Fruit fly (Drosophila melanogaster) whole organism, embryonic: ENCODE results near the gene Nup98-96.

ENCODE experiments used
- Blimp-1 ChIP-seq: fragments of 200-800 bp; sonication (Bioruptor generic); optimal IDR thresholded peaks from 3 replicates; lab custom pipeline; 2018; ENCODE audit warnings: missing biosample characterization, missing genetic modification characterization, mild to moderate bottlenecking, moderate library complexity, missing genetic modification reagents
- CG10979 ChIP-seq: fragments of 200-800 bp; sonication (Bioruptor generic); optimal IDR thresholded peaks from 2 replicates; lab custom pipeline; 2018; ENCODE audit warnings: missing biosample characterization, mild to moderate bottlenecking, missing genetic modification characterization, moderate library complexity
- CG11398 ChIP-seq: fragments of 200-800 bp; sonication (Bioruptor generic); optimal IDR thresholded peaks from 2 replicates; lab custom pipeline; 2016; ENCODE audit warnings: missing biosample characterization, missing genetic modification characterization
- CG11695 ChIP-seq: fragments of 200-800 bp; sonication (Bioruptor generic); IDR thresholded peaks from 3 replicates; pipeline ENCODE4 v1.3.6; 2022; ENCODE audit warnings: missing biosample characterization, missing genetic modification characterization
- CG12155 ChIP-seq: fragments of 200-800 bp; sonication (Bioruptor generic); optimal IDR thresholded peaks from 3 replicates; lab custom pipeline; 2016; ENCODE audit warnings: missing biosample characterization, missing genetic modification characterization
- CG12391 ChIP-seq: fragments of 200-800 bp; sonication (Bioruptor generic); optimal IDR thresholded peaks from 3 replicates; lab custom pipeline; 2018; ENCODE audit warnings: missing biosample characterization, mild to moderate bottlenecking, missing genetic modification characterization, moderate library complexity
- CG12659 ChIP-seq: fragments of 200-800 bp; sonication (Bioruptor generic); optimal IDR thresholded peaks from 3 replicates; lab custom pipeline; 2017; ENCODE audit warnings: mild to moderate bottlenecking, missing biosample characterization, missing genetic modification reagents, missing genetic modification characterization
- CG13624 ChIP-seq: fragments of 200-800 bp; sonication (Bioruptor generic); optimal IDR thresholded peaks from 2 replicates; lab custom pipeline; 2016; ENCODE audit warnings: missing biosample characterization, missing genetic modification characterization
- CG14667 ChIP-seq: fragments of 200-800 bp; sonication (Bioruptor generic); IDR thresholded peaks from 2 replicates; pipeline ENCODE4 v1.3.6; 2022; ENCODE audit warnings: missing biosample characterization, missing genetic modification characterization
- CG1529 ChIP-seq: fragments of 200-800 bp; sonication (Bioruptor generic); optimal IDR thresholded peaks from 3 replicates; lab custom pipeline; 2018; ENCODE audit warnings: missing biosample characterization, missing genetic modification characterization
- CG1603 ChIP-seq: fragments of 200-800 bp; sonication (Bioruptor generic); optimal IDR thresholded peaks from 2 replicates; lab custom pipeline; 2019; ENCODE audit warnings: missing biosample characterization, mild to moderate bottlenecking, missing genetic modification characterization, moderate library complexity
- CG18599 ChIP-seq: fragments of 200-800 bp; sonication (Bioruptor generic); optimal IDR thresholded peaks from 3 replicates; lab custom pipeline; 2017; ENCODE audit warnings: missing biosample characterization, missing genetic modification characterization, mild to moderate bottlenecking, moderate library complexity, missing genetic modification reagents
- CG2120 ChIP-seq: fragments of 200-800 bp; sonication (Bioruptor generic); optimal IDR thresholded peaks from 3 replicates; lab custom pipeline; 2016; ENCODE audit warnings: missing biosample characterization, missing genetic modification characterization
- CG2875 ChIP-seq: fragments of 200-800 bp; sonication (Bioruptor generic); optimal IDR thresholded peaks from 2 replicates; lab custom pipeline; 2017; ENCODE audit warnings: missing biosample characterization, mild to moderate bottlenecking, missing genetic modification characterization, missing genetic modification reagents
- CG31224 ChIP-seq: fragments of 200-800 bp; sonication (Bioruptor generic); IDR thresholded peaks from 2 replicates; pipeline ENCODE4 v1.3.6; 2022; ENCODE audit warnings: missing biosample characterization, missing genetic modification characterization
- CG33213 ChIP-seq: fragments of 200-800 bp; sonication (Bioruptor generic); optimal IDR thresholded peaks from 3 replicates; lab custom pipeline; 2016; ENCODE audit warnings: missing biosample characterization, missing genetic modification characterization
- CG3847 ChIP-seq: fragments of 200-800 bp; sonication (Bioruptor generic); IDR thresholded peaks from 2 replicates; pipeline ENCODE4 v1.3.6; 2022; ENCODE audit warnings: missing biosample characterization, missing genetic modification characterization
- CG4404 ChIP-seq: fragments of 200-800 bp; sonication (Bioruptor generic); IDR thresholded peaks from 2 replicates; pipeline ENCODE4 v1.3.6; 2022; ENCODE audit warnings: missing biosample characterization, missing genetic modification characterization
- CG6683 ChIP-seq: fragments of 200-800 bp; sonication (Bioruptor generic); optimal IDR thresholded peaks from 2 replicates; lab custom pipeline; 2017; ENCODE audit warnings: missing biosample characterization, mild to moderate bottlenecking, missing genetic modification characterization, missing genetic modification reagents
- CG8924 ChIP-seq: fragments of 200-800 bp; optimal IDR thresholded peaks from 3 replicates; lab custom pipeline; 2019; ENCODE audit warnings: missing biosample characterization, mild to moderate bottlenecking, missing genetic modification characterization, moderate library complexity
- CG9437 ChIP-seq: fragments of 200-800 bp; sonication (Bioruptor generic); optimal IDR thresholded peaks from 2 replicates; lab custom pipeline; 2018; ENCODE audit warnings: missing biosample characterization, mild to moderate bottlenecking, missing genetic modification characterization
- CG9876 ChIP-seq: fragments of 200-800 bp; sonication (Bioruptor generic); optimal IDR thresholded peaks from 2 replicates; lab custom pipeline; 2016; ENCODE audit warnings: missing biosample characterization, missing genetic modification characterization
- CG9932 ChIP-seq: fragments of 200-800 bp; sonication (Bioruptor generic); IDR thresholded peaks from 2 replicates; pipeline ENCODE4 v1.3.6; 2022; ENCODE audit warnings: missing biosample characterization, missing genetic modification characterization
- Dek ChIP-seq: fragments of 200-800 bp; sonication (Bioruptor generic); optimal IDR thresholded peaks from 3 replicates; lab custom pipeline; 2019; ENCODE audit warnings: missing biosample characterization, mild to moderate bottlenecking, missing genetic modification characterization, moderate library complexity
- Dll ChIP-seq: fragments of 200-800 bp; sonication (Bioruptor generic); IDR thresholded peaks from 4 replicates; pipeline ENCODE4 v1.3.6; 2022; ENCODE audit warnings: missing biosample characterization, missing genetic modification characterization; ENCODE audit not compliant: partially characterized antibody
- Dp ChIP-seq: fragments of 200-800 bp; sonication (Bioruptor generic); optimal IDR thresholded peaks from 2 replicates; lab custom pipeline; 2018; ENCODE audit warnings: missing biosample characterization, mild to moderate bottlenecking, missing genetic modification characterization, moderate library complexity
- Med ChIP-seq: fragments of 200-800 bp; sonication (Bioruptor generic); peaks from one replicate; lab custom pipeline; 2016; ENCODE audit warnings: missing biosample characterization, missing genetic modification characterization, mild to moderate bottlenecking, inconsistent platforms, moderate library complexity
- Ptx1 ChIP-seq: fragments of 200-800 bp; sonication (Bioruptor generic); IDR thresholded peaks from 2 replicates; pipeline ENCODE4 v1.3.6; 2022; ENCODE audit warnings: missing biosample characterization, missing genetic modification characterization
- Sox102F ChIP-seq: fragments of 200-800 bp; sonication (Bioruptor generic); optimal IDR thresholded peaks from 2 replicates; lab custom pipeline; 2018; ENCODE audit warnings: missing biosample characterization, mild to moderate bottlenecking, missing genetic modification characterization, moderate library complexity
- Usf ChIP-seq: fragments of 200-800 bp; sonication (Bioruptor generic); optimal IDR thresholded peaks from 2 replicates; lab custom pipeline; 2017; ENCODE audit warnings: missing genotype, missing biosample characterization, missing genetic modification characterization
- Vsx1 ChIP-seq: fragments of 200-800 bp; sonication (Bioruptor generic); optimal IDR thresholded peaks from 2 replicates; lab custom pipeline; 2017; ENCODE audit warnings: missing biosample characterization, mild to moderate bottlenecking, missing genetic modification characterization, missing genetic modification reagents
- Xbp1 ChIP-seq: fragments of 200-800 bp; sonication (Bioruptor generic); optimal IDR thresholded peaks from 3 replicates; lab custom pipeline; 2016; ENCODE audit warnings: missing biosample characterization, mild to moderate bottlenecking, missing genetic modification characterization
- YL-1 ChIP-seq: fragments of 200-800 bp; sonication (Bioruptor generic); optimal IDR thresholded peaks from 3 replicates; lab custom pipeline; 2017; ENCODE audit warnings: missing biosample characterization, mild to moderate bottlenecking, missing genetic modification characterization
- aop ChIP-seq: fragments of 200-800 bp; sonication (Bioruptor generic); IDR thresholded peaks from 2 replicates; pipeline ENCODE4 v1.3.6; 2022; ENCODE audit warnings: missing biosample characterization, missing genetic modification characterization
- az2 ChIP-seq: fragments of 200-800 bp; sonication (Bioruptor generic); optimal IDR thresholded peaks from 3 replicates; lab custom pipeline; 2016; ENCODE audit warnings: missing biosample characterization, missing genetic modification characterization
- bcd ChIP-seq: fragments of 200-800 bp; sonication (Bioruptor generic); optimal IDR thresholded peaks from 2 replicates; lab custom pipeline; 2017; ENCODE audit warnings: missing biosample characterization, mild to moderate bottlenecking, missing genetic modification characterization
- bsh ChIP-seq, 2 experiments: fragments of 200-800 bp; sonication (Bioruptor generic); optimal IDR thresholded peaks; 2 replicates each; lab custom pipeline; 2017 to 2018; ENCODE audit warnings: mild to moderate bottlenecking in 2 of 2, missing biosample characterization in 2 of 2, missing genetic modification characterization in 2 of 2, moderate library complexity in 1 of 2
- eve ChIP-seq, 2 experiments: fragments of >200 bp; optimal IDR thresholded peaks; 2 replicates each; lab custom pipeline; 2017; ENCODE audit warnings: missing biosample characterization in 2 of 2, missing genetic modification characterization in 2 of 2
- gem ChIP-seq: fragments of 200-800 bp; sonication (Bioruptor generic); optimal IDR thresholded peaks from 2 replicates; lab custom pipeline; 2019; ENCODE audit warnings: missing biosample characterization, mild to moderate bottlenecking, missing genetic modification characterization, moderate library complexity
- hkb ChIP-seq, 2 experiments: fragments of 200-800 bp in 1 of 2; fragments of >200 bp in 1 of 2; sonication (Bioruptor generic) in 1 of 2; IDR thresholded peaks in 1 of 2; optimal IDR thresholded peaks in 1 of 2; 2 replicates each; pipeline versions ENCODE4 v1.3.6 to Lab custom; 2017 to 2022; ENCODE audit warnings: missing biosample characterization in 1 of 2, missing genetic modification characterization in 1 of 2
- ind ChIP-seq: fragments of 200-800 bp; sonication (Bioruptor generic); optimal IDR thresholded peaks from 3 replicates; lab custom pipeline; 2016; ENCODE audit warnings: missing biosample characterization, missing genetic modification characterization
- knrl ChIP-seq: fragments of 200-800 bp; sonication (Bioruptor generic); IDR thresholded peaks from 3 replicates; pipeline ENCODE4 v1.3.6; 2022; ENCODE audit warnings: missing biosample characterization, missing genetic modification characterization; ENCODE audit not compliant: partially characterized antibody
- nmo ChIP-seq: fragments of 200-800 bp; sonication (Bioruptor generic); optimal IDR thresholded peaks from 2 replicates; lab custom pipeline; 2018; ENCODE audit warnings: missing biosample characterization, mild to moderate bottlenecking, missing genetic modification characterization, moderate library complexity
- otp ChIP-seq: fragments of 200-800 bp; sonication (Bioruptor generic); IDR thresholded peaks from 3 replicates; pipeline ENCODE4, ENCODE4 v1.3.6; 2022; ENCODE audit warnings: missing biosample characterization, missing genetic modification characterization
- sna ChIP-seq: fragments of 200-800 bp; sonication (Bioruptor generic); IDR thresholded peaks from 2 replicates; pipeline ENCODE4 v1.3.6; 2022; ENCODE audit warnings: missing biosample characterization, missing genetic modification characterization; ENCODE audit not compliant: partially characterized antibody
- so ChIP-seq: fragments of 200-800 bp; sonication (Bioruptor generic); IDR thresholded peaks from 3 replicates; pipeline ENCODE4 v1.3.6; 2022; ENCODE audit warnings: missing biosample characterization, missing genetic modification characterization
- unc-4 ChIP-seq: fragments of 200-800 bp; sonication (Bioruptor generic); IDR thresholded peaks from 2 replicates; pipeline ENCODE4 v1.3.6; 2022; ENCODE audit warnings: missing biosample characterization, missing genetic modification characterization; ENCODE audit not compliant: partially characterized antibody
- vfl ChIP-seq: fragments of 200-800 bp; sonication (Bioruptor generic); optimal IDR thresholded peaks from 2 replicates; lab custom pipeline; 2016; ENCODE audit warnings: missing biosample characterization, missing genetic modification characterization
- wdn ChIP-seq: fragments of 200-800 bp; sonication (Bioruptor generic); IDR thresholded peaks from 2 replicates; pipeline ENCODE4 v1.3.6; 2022; ENCODE audit warnings: missing biosample characterization, missing genetic modification characterization

Gene Nup98-96

dm6 chr3R:23820290-23820689 lies 38.9 kb upstream of the Nup98-96 start (continued):
- peak; percentile 34 for TF ChIP-seq CG12155 (GFP tag; lab: Kevin White, UChicago)
- peak; percentile 81 for TF ChIP-seq CG33213 (GFP tag; lab: Kevin White, UChicago)
- peak; percentile 28 for TF ChIP-seq bcd (GFP tag; lab: Kevin White, UChicago)
- 0 out of 2 replicates have a peak, but pooled peaks have one; percentile 34 for TF ChIP-seq sna
- TF ChIP-seq CG18599 (GFP tag; lab: Kevin White, UChicago), result peak; percentile 32
- TF ChIP-seq ind (GFP tag; lab: Kevin White, UChicago), result peak; percentile 18
- peak; percentile 53 for TF ChIP-seq CG2120 (GFP tag; lab: Kevin White, UChicago)
- peak; percentile 74 for TF ChIP-seq nmo
- peak; percentile 81 for TF ChIP-seq CG12659
- no peak for TF ChIP-seq CG2875 (GFP tag; lab: Kevin White, UChicago)
- no peak for TF ChIP-seq YL-1 (GFP tag; lab: Kevin White, UChicago)
- TF ChIP-seq gem (tag; lab: Kevin White, UChicago), result peak; percentile 64
- peak; percentile 15 for TF ChIP-seq CG8924 (tag; lab: Kevin White, UChicago)
- peak; percentile 15 for TF ChIP-seq az2 (GFP tag; lab: Kevin White, UChicago)
- no peak for TF ChIP-seq CG31224 (GFP tag; lab: Robert Waterston, UW)
- 0 out of 3 replicates have a peak, but pooled peaks have one; percentile 27 for TF ChIP-seq so
- TF ChIP-seq Blimp-1 (GFP tag; lab: Kevin White, UChicago), result peak; percentile 21
- TF ChIP-seq hkb (optimal IDR thresholded peaks at IDR 0.05; lab: Kevin White, UChicago), result no peak
- 0 out of 2 replicates have a peak, but pooled peaks have one; percentile 20 for TF ChIP-seq hkb (GFP tag; IDR thresholded peaks at IDR 0.05; lab: Robert Waterston, UW)
- peak in 1 of 2 experiments; percentile 21 for TF ChIP-seq bsh (GFP tag; optimal IDR thresholded peaks at IDR 0.05; lab: Kevin White, UChicago)
- TF ChIP-seq CG1529 (GFP tag; lab: Kevin White, UChicago), result no peak
- TF ChIP-seq Xbp1 (GFP tag; lab: Kevin White, UChicago), result peak; percentile 46
- TF ChIP-seq Vsx1 (GFP tag; lab: Kevin White, UChicago), result peak; percentile 26
- peak; percentile 46 for TF ChIP-seq Dek (tag; lab: Kevin White, UChicago)
- peak; percentile 26 for TF ChIP-seq Sox102F
- TF ChIP-seq Usf (GFP tag; lab: Kevin White, UChicago), result no peak
- no peak for TF ChIP-seq otp (GFP tag; lab: Robert Waterston, UW)
- no peak for TF ChIP-seq CG14667 (GFP tag; lab: Robert Waterston, UW)
- TF ChIP-seq aop (GFP tag; lab: Robert Waterston, UW), result no peak
- TF ChIP-seq Ptx1 (GFP tag; lab: Robert Waterston, UW), result 0 out of 2 replicates have a peak, but pooled peaks have one; percentile 14
- TF ChIP-seq vfl, result peak; percentile 59
- no peak for TF ChIP-seq CG13624 (GFP tag; lab: Kevin White, UChicago)
- peak; percentile 87 for TF ChIP-seq Med (GFP tag; lab: Kevin White, UChicago)
- peak; percentile 44; the same call in 1 of the 2 replicates for TF ChIP-seq CG3847 (GFP tag; lab: Robert Waterston, UW)
- TF ChIP-seq CG9876 (GFP tag; lab: Kevin White, UChicago), result no peak
- TF ChIP-seq CG9437, result no peak
- peak; percentile 29; the same call in 1 of the 3 replicates for TF ChIP-seq CG11695 (GFP tag; lab: Robert Waterston, UW)
- TF ChIP-seq CG11398, result no peak
- TF ChIP-seq CG10979 (tag; lab: Kevin White, UChicago), result peak; percentile 3
- TF ChIP-seq CG4404 (GFP tag; lab: Robert Waterston, UW), result no peak; the same call in 1 of the 2 replicates
- no peak for TF ChIP-seq wdn (GFP tag; lab: Robert Waterston, UW)
- TF ChIP-seq unc-4 (GFP tag; lab: Robert Waterston, UW), result 0 out of 2 replicates have a peak, but pooled peaks have one; percentile 34
- TF ChIP-seq CG6683, result no peak
- TF ChIP-seq CG1603 (tag; lab: Kevin White, UChicago), result peak; percentile 41
- TF ChIP-seq eve (GFP tag; optimal IDR thresholded peaks at IDR 0.05; lab: Kevin White, UChicago), result no peak
- TF ChIP-seq Dp (GFP tag; lab: Kevin White, UChicago), result peak; percentile 75
- peak; percentile 65 for TF ChIP-seq CG12391 (tag; lab: Kevin White, UChicago)
- peak; percentile 71 for TF ChIP-seq CG9932 (GFP tag; lab: Robert Waterston, UW)
- TF ChIP-seq Dll (GFP tag; lab: Robert Waterston, UW), result 0 out of 4 replicates have a peak, but pooled peaks have one; percentile 13
- peak; percentile 52; the same call in 2 of the 3 replicates for TF ChIP-seq knrl (GFP tag; lab: Robert Waterston, UW)
